Worm (Caenorhabditis elegans): ENCODE results near the gene rpl-6.
A peak's percentile ranks its signal among the peaks of the same experiment; 100 is the strongest.

rpl-6 gene

DNA sequence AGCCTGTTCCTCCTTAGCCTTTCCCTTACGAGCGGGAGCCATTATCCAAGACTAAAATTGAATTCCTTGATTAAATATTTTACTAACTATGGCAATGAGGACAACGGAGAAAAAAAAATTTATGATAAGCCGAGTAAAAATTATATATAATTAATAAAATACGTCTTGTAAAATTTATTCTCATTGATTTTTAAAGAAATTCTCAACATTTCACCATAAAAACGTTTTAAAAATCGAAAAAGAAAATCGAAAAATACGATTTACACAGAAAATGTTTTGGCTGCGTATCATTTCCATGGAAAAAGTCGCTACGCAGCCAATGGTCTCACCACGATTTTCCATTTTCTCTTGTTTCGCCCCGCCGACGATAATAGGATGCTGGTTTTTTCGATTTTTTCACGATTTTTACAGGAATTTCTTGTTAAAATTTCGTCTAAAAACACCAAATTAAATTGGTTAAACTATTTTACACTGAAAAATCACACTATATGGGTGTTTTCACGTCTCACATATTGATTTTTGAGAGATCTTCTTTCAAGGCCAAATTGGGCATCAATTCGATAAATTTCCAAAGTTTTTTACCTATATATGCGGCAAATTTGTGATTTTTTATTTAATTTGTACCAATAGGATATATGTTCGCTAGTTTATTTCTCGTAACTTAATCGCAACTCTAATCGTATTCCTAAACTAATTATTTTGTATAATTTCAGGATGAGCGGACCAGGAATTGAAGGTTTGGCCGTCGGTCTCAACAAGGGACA, 28.5 kb upstream of the rpl-6 start, which contains the start of the genes rps-14 and rpl-36:
Gene rps-14 (minus strand): TSS at position 51 of the 764 bp plus-strand sequence.
Gene rpl-36 (plus strand): TSS at position 714 of the 764 bp plus-strand sequence.
- peak; percentile 95 for TF ChIP-seq dve-1 (tag; optimal IDR thresholded peaks at IDR 0.05; ENCODE audit: insufficient read depth)
- peak; percentile 35 for TF ChIP-seq nhr-48 (tag; optimal IDR thresholded peaks at IDR 0.05)
- TF ChIP-seq ZK546.5 (tag; optimal IDR thresholded peaks at IDR 0.05) = peak in 1 of 2 experiments; percentile 85
- TF ChIP-seq lin-29 (GFP tag; IDR thresholded peaks at IDR 0.05) = peak; percentile 12; the same call in 1 of the 2 replicates
- no peak for TF ChIP-seq dmd-8 (GFP tag; IDR thresholded peaks at IDR 0.05)
- TF ChIP-seq snpc-1.2 (GFP tag; IDR thresholded peaks at IDR 0.05) = 0 out of 2 replicates have a peak, but pooled peaks have one; percentile 9
- TF ChIP-seq dmd-6 (GFP tag; IDR thresholded peaks at IDR 0.05) = peak; percentile 71
- TF ChIP-seq zfp-2 (tag; optimal IDR thresholded peaks at IDR 0.05) = peak; percentile 95
- 0 out of 2 replicates have a peak, but pooled peaks have one; percentile 28 for TF ChIP-seq arid-1 (GFP tag; conservative IDR thresholded peaks at IDR 0.05)
- TF ChIP-seq mes-2 (tag; optimal IDR thresholded peaks at IDR 0.05; ENCODE audit: poor library complexity, severe bottlenecking) = peak; percentile 92
- no peak for TF ChIP-seq mxl-3 (GFP tag; optimal IDR thresholded peaks at IDR 0.05)
- TF ChIP-seq nhr-77 (tag; optimal IDR thresholded peaks at IDR 0.05) = peak; percentile 94
- peak; percentile 86 for TF ChIP-seq lin-38 (GFP tag; IDR thresholded peaks at IDR 0.05)
- no peak for TF ChIP-seq egl-43 (GFP tag; IDR thresholded peaks at IDR 0.05)
- TF ChIP-seq spr-1 (tag; optimal IDR thresholded peaks at IDR 0.05) = peak; percentile 65
- peak; percentile 57 for TF ChIP-seq F37D6.2 (tag; optimal IDR thresholded peaks at IDR 0.05)
- TF ChIP-seq lin-39 (tag; optimal IDR thresholded peaks at IDR 0.05) = no peak
- peak; percentile 35; the same call in 1 of the 2 replicates for TF ChIP-seq pha-4 (GFP tag; IDR thresholded peaks at IDR 0.05)
- peak; percentile 92 for TF ChIP-seq pha-4 (tag; optimal IDR thresholded peaks at IDR 0.05)
- peak; percentile 71 for TF ChIP-seq ama-1 (optimal IDR thresholded peaks at IDR 0.05)
- peak; percentile 84 for TF ChIP-seq zfp-3 (GFP tag; conservative IDR thresholded peaks at IDR 0.05)
- no peak for TF ChIP-seq egl-27 (tag; optimal IDR thresholded peaks at IDR 0.05)
- TF ChIP-seq lir-3 (tag; optimal IDR thresholded peaks at IDR 0.05) = no peak
- TF ChIP-seq unc-39 (tag; optimal IDR thresholded peaks at IDR 0.05) = no peak
- peak in 1 of 2 experiments; percentile 64 for TF ChIP-seq hif-1 (tag; optimal IDR thresholded peaks at IDR 0.05)
- TF ChIP-seq mdl-1 (tag; optimal IDR thresholded peaks at IDR 0.05) = peak in 1 of 2 experiments; percentile 16
- TF ChIP-seq T20F7.1 (GFP tag; optimal IDR thresholded peaks at IDR 0.05) = peak; percentile 90
- peak; percentile 64 for TF ChIP-seq nhr-28 (tag; optimal IDR thresholded peaks at IDR 0.05)
- TF ChIP-seq nhr-111 (GFP tag; optimal IDR thresholded peaks at IDR 0.05) = no peak
- peak; percentile 17 for TF ChIP-seq snpc-4 (tag; optimal IDR thresholded peaks at IDR 0.05)
- peak; percentile 80 for TF ChIP-seq hlh-11 (tag; optimal IDR thresholded peaks at IDR 0.05)
- no peak for TF ChIP-seq skn-1 (tag; optimal IDR thresholded peaks at IDR 0.05)
- TF ChIP-seq ctbp-1 (GFP tag; IDR thresholded peaks at IDR 0.05) = no peak
- TF ChIP-seq T26A8.4 (GFP tag; IDR thresholded peaks at IDR 0.05) = peak; percentile 59; the same call in 1 of the 2 replicates
- peak; percentile 49 for TF ChIP-seq fkh-10 (GFP tag; optimal IDR thresholded peaks at IDR 0.05)
- peak; percentile 12 for TF ChIP-seq ces-1 (GFP tag; optimal IDR thresholded peaks at IDR 0.05)
- peak; percentile 75 for TF ChIP-seq nhr-102 (tag; optimal IDR thresholded peaks at IDR 0.05)
- TF ChIP-seq ceh-62 (tag; optimal IDR thresholded peaks at IDR 0.05) = no peak
- peak; percentile 34 for TF ChIP-seq lin-15B (tag; optimal IDR thresholded peaks at IDR 0.05)
- peak; percentile 63; the same call in 1 of the 2 replicates for TF ChIP-seq ceh-20 (GFP tag; IDR thresholded peaks at IDR 0.05)
- no peak for TF ChIP-seq Y75B8A.6 (GFP tag; IDR thresholded peaks at IDR 0.05)
- TF ChIP-seq nhr-11 (tag; optimal IDR thresholded peaks at IDR 0.05) = peak; percentile 81
- peak; percentile 81 for TF ChIP-seq rbr-2 (tag; optimal IDR thresholded peaks at IDR 0.05)
- peak; percentile 60 for TF ChIP-seq lin-13 (GFP tag; optimal IDR thresholded peaks at IDR 0.05)
- TF ChIP-seq tra-1 (GFP tag; IDR thresholded peaks at IDR 0.05) = 0 out of 2 replicates have a peak, but pooled peaks have one; percentile 42
- TF ChIP-seq mep-1 (tag; optimal IDR thresholded peaks at IDR 0.05) = peak; percentile 91
- peak; percentile 89 for TF ChIP-seq dpl-1 (GFP tag; optimal IDR thresholded peaks at IDR 0.05)
- peak; percentile 62; the same call in 1 of the 2 replicates for TF ChIP-seq hmg-1.1 (GFP tag; IDR thresholded peaks at IDR 0.05)
- peak; percentile 9 for TF ChIP-seq zip-2 (tag; optimal IDR thresholded peaks at IDR 0.05)
- TF ChIP-seq nhr-6 (tag; optimal IDR thresholded peaks at IDR 0.05) = peak; percentile 86
